Worm (Caenorhabditis elegans) whole organism, L3 larva: ENCODE results near the gene lbp-1.

Experiments used
- R02D3.7 ChIP-seq: fragments of 150-350 bp; optimal IDR thresholded peaks from 2 replicates; lab custom pipeline; 2014; ENCODE audit warnings: missing biosample characterization, missing genetic modification characterization
- ZK546.5 ChIP-seq: sonication (generic microtip); optimal IDR thresholded peaks from 2 replicates; lab custom pipeline; 2017; ENCODE audit warnings: missing biosample characterization, missing genetic modification characterization
- aly-2 ChIP-seq: fragments of 150-350 bp; optimal IDR thresholded peaks from 2 replicates; lab custom pipeline; 2014; ENCODE audit warnings: missing biosample characterization, missing genetic modification characterization
- ama-1 ChIP-seq: fragments of 150-350 bp; optimal IDR thresholded peaks from 2 replicates; lab custom pipeline; 2018
- ceh-16 ChIP-seq: sonication (generic microtip); optimal IDR thresholded peaks from 2 replicates; lab custom pipeline; 2017; ENCODE audit warnings: missing biosample characterization, missing genetic modification characterization
- ceh-28 ChIP-seq: fragments of 150-350 bp; optimal IDR thresholded peaks from 2 replicates; lab custom pipeline; 2014; ENCODE audit warnings: missing biosample characterization, missing genetic modification reagents, missing genetic modification characterization
- ceh-82 ChIP-seq: fragments of 150-350 bp; optimal IDR thresholded peaks from 2 replicates; lab custom pipeline; 2014; ENCODE audit warnings: missing biosample characterization, missing genetic modification characterization
- ceh-9 ChIP-seq: sonication (generic microtip); optimal IDR thresholded peaks from 2 replicates; lab custom pipeline; 2018; ENCODE audit warnings: missing biosample characterization, missing genetic modification characterization
- egl-27 ChIP-seq: sonication (generic microtip); optimal IDR thresholded peaks from 4 replicates; lab custom pipeline; 2017; ENCODE audit warnings: missing biosample characterization, missing genetic modification reagents, missing genetic modification characterization
- egl-5 ChIP-seq: fragments of 150-350 bp; optimal IDR thresholded peaks from 2 replicates; lab custom pipeline; 2017; ENCODE audit warnings: missing biosample characterization, missing genetic modification reagents, missing genetic modification characterization, inconsistent platforms
- elt-1 ChIP-seq: fragments of 150-350 bp; optimal IDR thresholded peaks from 2 replicates; lab custom pipeline; 2014; ENCODE audit warnings: missing biosample characterization, missing genetic modification characterization
- elt-2 ChIP-seq: sonication (generic microtip); optimal IDR thresholded peaks from 2 replicates; lab custom pipeline; 2016; ENCODE audit warnings: missing genetic modification reagents, mild to moderate bottlenecking, missing genetic modification characterization, missing compliant biosample characterization
- elt-3 ChIP-seq, 3 experiments: fragments of 150-350 bp in 1 of 3; sonication (generic microtip) in 2 of 3; optimal IDR thresholded peaks; 2 replicates in 2 of 3; 4 replicates in 1 of 3; lab custom pipeline; 2014 to 2017; ENCODE audit warnings: missing biosample characterization in 3 of 3, missing genetic modification characterization in 3 of 3
- eor-1 ChIP-seq, 2 experiments: fragments of 150-350 bp; optimal IDR thresholded peaks; 2 replicates each; lab custom pipeline; 2014 to 2018; ENCODE audit warnings: missing biosample characterization in 2 of 2, missing genetic modification characterization in 2 of 2
- fkh-10 ChIP-seq: sonication (generic microtip); optimal IDR thresholded peaks from 2 replicates; lab custom pipeline; 2017; ENCODE audit warnings: missing biosample characterization, missing genetic modification reagents, missing genetic modification characterization
- fos-1 ChIP-seq: fragments of 150-350 bp; optimal IDR thresholded peaks from 2 replicates; lab custom pipeline; 2014; ENCODE audit warnings: missing biosample characterization, missing genetic modification characterization
- hmg-11 ChIP-seq: sonication (generic microtip); optimal IDR thresholded peaks from 2 replicates; lab custom pipeline; 2016; ENCODE audit warnings: missing genetic modification characterization, missing compliant biosample characterization
- lin-15B ChIP-seq: fragments of 150-350 bp; optimal IDR thresholded peaks from 2 replicates; lab custom pipeline; 2014; ENCODE audit warnings: missing biosample characterization, missing genetic modification characterization
- lin-39 ChIP-seq: fragments of 150-350 bp; optimal IDR thresholded peaks from 2 replicates; lab custom pipeline; 2018; ENCODE audit warnings: missing biosample characterization, missing genetic modification reagents, missing genetic modification characterization
- mdl-1 ChIP-seq: fragments of 150-350 bp; optimal IDR thresholded peaks from 2 replicates; lab custom pipeline; 2014; ENCODE audit warnings: missing biosample characterization, missing genetic modification characterization
- mml-1 ChIP-seq: fragments of 150-350 bp; sonication (generic microtip); optimal IDR thresholded peaks from 3 replicates; lab custom pipeline; 2014; ENCODE audit warnings: missing biosample characterization, missing genetic modification characterization
- nhr-11 ChIP-seq: fragments of 150-350 bp; optimal IDR thresholded peaks from 2 replicates; lab custom pipeline; 2014; ENCODE audit warnings: missing biosample characterization, missing genetic modification characterization
- nhr-12 ChIP-seq: fragments of 150-350 bp; optimal IDR thresholded peaks from 2 replicates; lab custom pipeline; 2014; ENCODE audit warnings: missing biosample characterization, missing genetic modification characterization
- nhr-237 ChIP-seq: fragments of 150-350 bp; optimal IDR thresholded peaks from 2 replicates; lab custom pipeline; 2014; ENCODE audit warnings: missing biosample characterization, missing genetic modification characterization
- nhr-25 ChIP-seq: sonication (generic microtip); optimal IDR thresholded peaks from 2 replicates; lab custom pipeline; 2017; ENCODE audit warnings: missing biosample characterization, missing genetic modification characterization
- nhr-28 ChIP-seq: fragments of 150-350 bp; optimal IDR thresholded peaks from 2 replicates; lab custom pipeline; 2014; ENCODE audit warnings: missing biosample characterization, missing genetic modification characterization
- nhr-67 ChIP-seq: fragments of 150-350 bp; optimal IDR thresholded peaks from 2 replicates; lab custom pipeline; 2014; ENCODE audit warnings: missing biosample characterization, missing genetic modification characterization
- nhr-77 ChIP-seq: fragments of 150-350 bp; optimal IDR thresholded peaks from 2 replicates; lab custom pipeline; 2014; ENCODE audit warnings: missing biosample characterization, missing genetic modification characterization
- pha-4 ChIP-seq: fragments of 150-350 bp; optimal IDR thresholded peaks from 2 replicates; lab custom pipeline; 2014; ENCODE audit warnings: missing biosample characterization, missing genetic modification reagents, missing genetic modification characterization
- pqm-1 ChIP-seq: fragments of 150-350 bp; optimal IDR thresholded peaks from 2 replicates; lab custom pipeline; 2017; ENCODE audit warnings: missing biosample characterization, missing genetic modification characterization, inconsistent platforms
- sea-2 ChIP-seq: fragments of 150-350 bp; sonication (generic microtip); optimal IDR thresholded peaks from 4 replicates; lab custom pipeline; 2014; ENCODE audit warnings: missing biosample characterization, missing genetic modification reagents, missing genetic modification characterization
- snpc-4 ChIP-seq: fragments of 150-350 bp; optimal IDR thresholded peaks from 2 replicates; lab custom pipeline; 2014; ENCODE audit warnings: missing biosample characterization, missing genetic modification characterization
- tbx-2 ChIP-seq: sonication (generic microtip); optimal IDR thresholded peaks from 2 replicates; lab custom pipeline; 2016; ENCODE audit warnings: mild to moderate bottlenecking, missing genetic modification characterization, missing compliant biosample characterization
- unc-39 ChIP-seq: sonication (generic microtip); optimal IDR thresholded peaks from 4 replicates; lab custom pipeline; 2017; ENCODE audit warnings: missing biosample characterization, missing genetic modification characterization
- unc-62 ChIP-seq: fragments of 150-350 bp; sonication (generic microtip); optimal IDR thresholded peaks from 4 replicates; lab custom pipeline; 2014; ENCODE audit warnings: missing biosample characterization, missing genetic modification reagents, missing genetic modification characterization
- zag-1 ChIP-seq: fragments of 150-350 bp; optimal IDR thresholded peaks from 2 replicates; lab custom pipeline; 2014; ENCODE audit warnings: missing biosample characterization, missing genetic modification characterization
- ztf-11 ChIP-seq: fragments of 150-350 bp; optimal IDR thresholded peaks from 2 replicates; lab custom pipeline; 2014; ENCODE audit warnings: missing biosample characterization, missing genetic modification characterization
- ztf-4 ChIP-seq: fragments of 150-350 bp; optimal IDR thresholded peaks from 2 replicates; lab custom pipeline; 2014; ENCODE audit warnings: missing biosample characterization, missing genetic modification characterization

Gene lbp-1

ce11 chrX:3245812-3246211 is 13.1 kb upstream of the lbp-1 start, which contains the start of gene F40F4.7 (continued):
- TF ChIP-seq aly-2 (no peak), ZK546.5 (tag; lab: Kevin White, UChicago) (no peak), sea-2 (GFP tag; lab: Kevin White, UChicago) (no peak), tbx-2 (tag; lab: Kevin White, UChicago) (no peak), R02D3.7 (tag; lab: Kevin White, UChicago) (no peak), unc-62 (GFP tag; lab: Kevin White, UChicago) (no peak), zag-1 (tag; lab: Kevin White, UChicago) (no peak), ztf-11 (tag; lab: Kevin White, UChicago) (no peak), eor-1 (tag; optimal IDR thresholded peaks at IDR 0.05; lab: Kevin White, UChicago) (no peak), ceh-16 (tag; lab: Kevin White, UChicago) (no peak), egl-5 (tag; lab: Kevin White, UChicago) (peak; percentile 74), ceh-82 (tag; lab: Kevin White, UChicago) (no peak), pha-4 (tag; lab: Kevin White, UChicago) (peak; percentile 93), nhr-237 (tag; lab: Kevin White, UChicago) (no peak), ceh-9 (tag; lab: Kevin White, UChicago) (no peak), elt-1 (tag; lab: Kevin White, UChicago) (no peak), nhr-25 (peak; percentile 47), elt-3 (tag; optimal IDR thresholded peaks at IDR 0.05; lab: Kevin White, UChicago) (no peak), lin-15B (tag; lab: Kevin White, UChicago) (peak; percentile 35), ceh-28 (tag; lab: Kevin White, UChicago) (no peak), lin-39 (tag; lab: Kevin White, UChicago) (peak; percentile 45)

ce11 chrX:3247768-3248167 is 11.2 kb upstream of the lbp-1 start:
- TF ChIP-seq unc-62 (GFP tag; lab: Kevin White, UChicago) (no peak), fos-1 (tag; lab: Kevin White, UChicago) (no peak), hmg-11 (tag; lab: Kevin White, UChicago) (no peak), ama-1 (no peak), ztf-4 (tag; lab: Kevin White, UChicago) (no peak), nhr-12 (tag; lab: Kevin White, UChicago) (no peak), nhr-237 (tag; lab: Kevin White, UChicago) (no peak), egl-5 (tag; lab: Kevin White, UChicago) (no peak), nhr-11 (tag; lab: Kevin White, UChicago) (no peak), ceh-16 (tag; lab: Kevin White, UChicago) (no peak), unc-39 (tag; lab: Kevin White, UChicago) (no peak), mdl-1 (tag; lab: Kevin White, UChicago) (no peak), nhr-25 (no peak), aly-2 (no peak), ztf-11 (tag; lab: Kevin White, UChicago) (no peak), pha-4 (tag; lab: Kevin White, UChicago) (no peak), nhr-28 (tag; lab: Kevin White, UChicago) (no peak)

ce11 chrX:3250481-3251091 is 8.4 kb upstream of the lbp-1 start, which contains the start of gene pqn-37:
TSS of gene pqn-37 (minus strand) at chrX:3250531.
- TF ChIP-seq nhr-25 (peak; percentile 47), nhr-11 (tag; lab: Kevin White, UChicago) (no peak)

- TF ChIP-seq ZK546.5 (tag; lab: Kevin White, UChicago) (no peak), unc-62 (GFP tag; lab: Kevin White, UChicago) (no peak), snpc-4 (tag; lab: Kevin White, UChicago) (no peak), lin-39 (tag; lab: Kevin White, UChicago) (no peak), mml-1 (tag; lab: Kevin White, UChicago) (no peak), pqm-1 (tag; lab: Kevin White, UChicago) (no peak), ztf-11 (tag; lab: Kevin White, UChicago) (no peak), nhr-77 (tag; lab: Kevin White, UChicago) (no peak), ceh-28 (tag; lab: Kevin White, UChicago) (no peak), elt-2 (tag; lab: Kevin White, UChicago) (no peak), unc-39 (tag; lab: Kevin White, UChicago) (no peak), ceh-16 (tag; lab: Kevin White, UChicago) (no peak), nhr-237 (tag; lab: Kevin White, UChicago) (no peak), egl-5 (tag; lab: Kevin White, UChicago) (no peak), fkh-10 (GFP tag; lab: Kevin White, UChicago) (no peak), ceh-9 (tag; lab: Kevin White, UChicago) (no peak), nhr-67 (tag; lab: Kevin White, UChicago) (no peak), R02D3.7 (tag; lab: Kevin White, UChicago) (no peak), egl-27 (tag; lab: Kevin White, UChicago) (no peak)
- TF ChIP-seq, all 47 proteins: peak for 0
Observed at ce11 chrX:3252500-3252899, 6.4 kb upstream of the lbp-1 start, which contains the start of gene tba-9. TSS of gene tba-9 (plus strand) at chrX:3252800.
